Worm (Caenorhabditis elegans) whole organism, late embryonic: ENCODE measurements around the gene ZK185.5.
A peak's percentile ranks its signal among the peaks of the same experiment; 100 is the strongest.

ENCODE experiments used
- C08G9.2 ChIP-seq: sonication (generic microtip); optimal IDR thresholded peaks from 2 replicates; lab custom pipeline; 2016; ENCODE audit warnings: mild to moderate bottlenecking, missing genetic modification characterization, moderate library complexity, missing compliant biosample characterization
- K02D7.2 ChIP-seq: sonication (generic microtip); optimal IDR thresholded peaks from 2 replicates; lab custom pipeline; 2017; ENCODE audit warnings: mild to moderate bottlenecking, missing genetic modification characterization, missing compliant biosample characterization
- K09A11.1 ChIP-seq: sonication (generic microtip); optimal IDR thresholded peaks from 2 replicates; lab custom pipeline; 2017; ENCODE audit warnings: antibody characterized with exemption, mild to moderate bottlenecking, missing genetic modification characterization, missing compliant biosample characterization; ENCODE audit not compliant: insufficient read depth
- T23F11.4 ChIP-seq: fragments of 200-800 bp; sonication (Bioruptor generic); optimal IDR thresholded peaks from 2 replicates; lab custom pipeline; 2018; ENCODE audit warnings: mild to moderate bottlenecking, missing genetic modification characterization, missing compliant biosample characterization
- Y22D7AL.16 ChIP-seq: sonication (generic microtip); optimal IDR thresholded peaks from 2 replicates; lab custom pipeline; 2016; ENCODE audit warnings: missing genetic modification characterization, missing compliant biosample characterization
- ama-1 ChIP-seq: fragments of 150-350 bp; optimal IDR thresholded peaks from 2 replicates; lab custom pipeline; 2014
- ceh-14 ChIP-seq: sonication (generic microtip); optimal IDR thresholded peaks from 2 replicates; lab custom pipeline; 2016; ENCODE audit warnings: missing genotype, missing genetic modification characterization, missing compliant biosample characterization
- ceh-18 ChIP-seq: sonication (generic microtip); optimal IDR thresholded peaks from 2 replicates; lab custom pipeline; 2016; ENCODE audit warnings: missing genetic modification characterization, missing compliant biosample characterization
- ceh-19 ChIP-seq: fragments of 200-800 bp; sonication (Bioruptor generic); optimal IDR thresholded peaks from 2 replicates; lab custom pipeline; 2018; ENCODE audit warnings: mild to moderate bottlenecking, missing genetic modification characterization, missing compliant biosample characterization
- ceh-2 ChIP-seq: sonication (generic microtip); optimal IDR thresholded peaks from 2 replicates; lab custom pipeline; 2016; ENCODE audit warnings: missing genotype, missing genetic modification characterization, missing compliant biosample characterization
- ceh-22 ChIP-seq: sonication (generic microtip); optimal IDR thresholded peaks from 2 replicates; lab custom pipeline; 2017; ENCODE audit warnings: missing biosample characterization, missing genetic modification characterization
- ceh-24 ChIP-seq: sonication (generic microtip); optimal IDR thresholded peaks from 2 replicates; lab custom pipeline; 2016; ENCODE audit warnings: mild to moderate bottlenecking, missing genetic modification characterization, missing compliant biosample characterization
- ceh-31 ChIP-seq: sonication (generic microtip); optimal IDR thresholded peaks from 2 replicates; lab custom pipeline; 2016; ENCODE audit warnings: missing genetic modification characterization, missing compliant biosample characterization
- ceh-34 ChIP-seq: sonication (generic microtip); optimal IDR thresholded peaks from 2 replicates; lab custom pipeline; 2016; ENCODE audit warnings: mild to moderate bottlenecking, missing genetic modification characterization, missing compliant biosample characterization
- ceh-45 ChIP-seq: fragments of 200-800 bp; sonication (Bioruptor generic); IDR thresholded peaks from 2 replicates; pipeline ENCODE4 v1.3.6; 2022; ENCODE audit warnings: missing genetic modification reagents, missing genetic modification characterization, missing compliant biosample characterization
- ceh-48 ChIP-seq: sonication (generic microtip); optimal IDR thresholded peaks from 2 replicates; lab custom pipeline; 2016; ENCODE audit warnings: missing genetic modification characterization, inconsistent platforms, missing compliant biosample characterization
- ceh-6 ChIP-seq: fragments of 200-800 bp; sonication (Bioruptor generic); optimal IDR thresholded peaks from 2 replicates; lab custom pipeline; 2018; ENCODE audit warnings: mild to moderate bottlenecking, missing genetic modification characterization, missing compliant biosample characterization
- dmd-4 ChIP-seq: sonication (generic microtip); optimal IDR thresholded peaks from 2 replicates; lab custom pipeline; 2016; ENCODE audit warnings: borderline replicate concordance, missing genetic modification characterization, missing compliant biosample characterization
- elt-2 ChIP-seq: sonication (generic microtip); optimal IDR thresholded peaks from 2 replicates; lab custom pipeline; 2016; ENCODE audit warnings: missing genetic modification reagents, missing genetic modification characterization, missing compliant biosample characterization
- elt-4 ChIP-seq: sonication (generic microtip); optimal IDR thresholded peaks from 2 replicates; lab custom pipeline; 2016; ENCODE audit warnings: missing genetic modification characterization, missing compliant biosample characterization
- eyg-1 ChIP-seq: sonication (generic microtip); optimal IDR thresholded peaks from 2 replicates; lab custom pipeline; 2016; ENCODE audit warnings: missing genotype, missing genetic modification characterization, missing compliant biosample characterization
- fax-1 ChIP-seq: sonication (generic microtip); optimal IDR thresholded peaks from 2 replicates; lab custom pipeline; 2016; ENCODE audit warnings: missing genotype, missing genetic modification characterization, missing compliant biosample characterization
- fkh-10 ChIP-seq: fragments of 150-350 bp; optimal IDR thresholded peaks from 2 replicates; lab custom pipeline; 2014; ENCODE audit warnings: missing biosample characterization, missing genetic modification reagents, missing genetic modification characterization
- gmeb-2 ChIP-seq: sonication (generic microtip); optimal IDR thresholded peaks from 2 replicates; lab custom pipeline; 2016; ENCODE audit warnings: missing genetic modification characterization, inconsistent platforms, missing compliant biosample characterization
- hlh-15 ChIP-seq: sonication (generic microtip); optimal IDR thresholded peaks from 2 replicates; lab custom pipeline; 2016; ENCODE audit warnings: missing genetic modification characterization, missing compliant biosample characterization
- hlh-30 ChIP-seq: sonication (generic microtip); optimal IDR thresholded peaks from 2 replicates; lab custom pipeline; 2017; ENCODE audit warnings: antibody characterized with exemption, missing genetic modification characterization, missing compliant biosample characterization; ENCODE audit not compliant: insufficient read depth
- lin-11 ChIP-seq: fragments of 200-800 bp; sonication (Bioruptor generic); optimal IDR thresholded peaks from 2 replicates; lab custom pipeline; 2018; ENCODE audit warnings: mild to moderate bottlenecking, missing genetic modification characterization, missing compliant biosample characterization
- mec-3 ChIP-seq: sonication (generic microtip); optimal IDR thresholded peaks from 2 replicates; lab custom pipeline; 2016; ENCODE audit warnings: borderline replicate concordance, missing genetic modification characterization, missing compliant biosample characterization
- npax-4 ChIP-seq: sonication (generic microtip); optimal IDR thresholded peaks from 2 replicates; lab custom pipeline; 2016; ENCODE audit warnings: missing genetic modification characterization, missing compliant biosample characterization
- pat-9 ChIP-seq: fragments of 200-800 bp; sonication (Bioruptor generic); optimal IDR thresholded peaks from 2 replicates; lab custom pipeline; 2018; ENCODE audit warnings: mild to moderate bottlenecking, missing genetic modification characterization, moderate library complexity, missing compliant biosample characterization
- pax-1 ChIP-seq: fragments of 150-350 bp; optimal IDR thresholded peaks from 2 replicates; lab custom pipeline; 2014; ENCODE audit warnings: missing biosample characterization, missing genetic modification characterization
- pqm-1 ChIP-seq: sonication (generic microtip); optimal IDR thresholded peaks from 2 replicates; lab custom pipeline; 2016; ENCODE audit warnings: missing genetic modification characterization, missing compliant biosample characterization
- sdc-2 ChIP-seq: sonication (generic microtip); optimal IDR thresholded peaks from 2 replicates; lab custom pipeline; 2016; ENCODE audit warnings: missing genotype, missing genetic modification characterization, missing compliant biosample characterization
- sox-4 ChIP-seq: sonication (generic microtip); optimal IDR thresholded peaks from 2 replicates; lab custom pipeline; 2017; ENCODE audit warnings: mild to moderate bottlenecking, missing genetic modification characterization, inconsistent platforms, missing compliant biosample characterization
- syd-9 ChIP-seq: sonication (generic microtip); optimal IDR thresholded peaks from 2 replicates; lab custom pipeline; 2016; ENCODE audit warnings: mild to moderate bottlenecking, missing genetic modification characterization, moderate library complexity, missing compliant biosample characterization
- tbx-7 ChIP-seq: sonication (generic microtip); optimal IDR thresholded peaks from 2 replicates; lab custom pipeline; 2016; ENCODE audit warnings: missing genotype, missing genetic modification characterization, missing compliant biosample characterization
- unc-3 ChIP-seq, 2 experiments: fragments of 200-800 bp in 1 of 2; sonication (Bioruptor generic) in 1 of 2; sonication (generic microtip) in 1 of 2; conservative IDR thresholded peaks in 1 of 2; optimal IDR thresholded peaks in 1 of 2; 2 replicates each; pipeline versions ENCODE4 v1.3.6 to Lab custom; 2016 to 2022; ENCODE audit warnings: missing compliant biosample characterization in 2 of 2, missing genetic modification characterization in 2 of 2, missing genetic modification reagents in 1 of 2
- unc-42 ChIP-seq: sonication (generic microtip); optimal IDR thresholded peaks from 2 replicates; lab custom pipeline; 2016; ENCODE audit warnings: missing genotype, missing genetic modification characterization, missing compliant biosample characterization
- unc-86 ChIP-seq: sonication (generic microtip); optimal IDR thresholded peaks from 2 replicates; lab custom pipeline; 2016; ENCODE audit warnings: missing genetic modification characterization, missing compliant biosample characterization
- zip-5 ChIP-seq: sonication (generic microtip); optimal IDR thresholded peaks from 2 replicates; lab custom pipeline; 2016; ENCODE audit warnings: missing genetic modification characterization, missing compliant biosample characterization
- ztf-16 ChIP-seq: sonication (generic microtip); optimal IDR thresholded peaks from 2 replicates; lab custom pipeline; 2017; ENCODE audit warnings: missing genetic modification characterization, missing compliant biosample characterization

Gene ZK185.5

ce11 chrIV:4568402-4568891, 22.7 kb upstream of the ZK185.5 start, which contains the start of gene F28E10.1:
TSS of gene F28E10.1 (plus strand) at chrIV:4568841.
- TF ChIP-seq sox-4 (tag; lab: Kevin White, UChicago): no peak
- TF ChIP-seq ceh-31 (tag; lab: Kevin White, UChicago): peak; percentile 38
- TF ChIP-seq unc-42 (tag; lab: Kevin White, UChicago): peak; percentile 86

ce11 chrIV:4567343-4567742, 21.6 kb upstream of the ZK185.5 start, which contains the start of gene F28E10.4:
TSS of gene F28E10.4 (minus strand) at chrIV:4567443.
- TF ChIP-seq ceh-48 (no peak), eyg-1 (tag; lab: Kevin White, UChicago) (no peak), elt-2 (no peak)

- no peak for TF ChIP-seq pax-1 (tag; lab: Kevin White, UChicago)
- no peak for TF ChIP-seq pqm-1
- no peak for TF ChIP-seq ceh-24
- TF ChIP-seq elt-4 (tag; lab: Kevin White, UChicago): no peak
- no peak for TF ChIP-seq dmd-4 (tag; lab: Kevin White, UChicago)
- TF ChIP-seq lin-11 (tag; lab: Kevin White, UChicago): no peak
- TF ChIP-seq syd-9 (tag; lab: Kevin White, UChicago): no peak
- TF ChIP-seq ceh-34: no peak
- TF ChIP-seq ceh-18: no peak
- TF ChIP-seq Y22D7AL.16 (tag; lab: Kevin White, UChicago): no peak
- no peak for TF ChIP-seq ceh-45
- TF ChIP-seq, all 69 proteins: peak for 0
These were observed 20.2 kb upstream of the ZK185.5 start for ce11 chrIV:4565882-4566281.

DNA sequence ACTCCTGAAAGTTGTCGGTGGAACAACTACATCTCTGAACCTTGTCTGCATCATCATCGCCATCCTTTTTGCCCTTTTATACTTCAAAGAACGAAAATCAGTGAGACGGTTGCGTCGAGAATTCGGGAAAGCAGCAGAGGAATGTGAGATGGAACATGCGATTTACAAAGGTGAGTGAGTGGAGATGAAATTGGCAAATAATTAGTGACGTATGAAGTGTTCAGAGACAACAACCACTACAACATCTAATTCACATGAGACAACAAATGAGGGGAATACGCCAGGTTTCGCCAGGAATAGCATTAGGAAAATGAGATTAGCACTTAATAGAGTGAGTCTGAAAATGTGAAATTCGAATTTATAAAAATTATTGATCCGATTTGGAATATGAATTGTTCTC, 18.8 kb upstream of the ZK185.5 start:
- TF ChIP-seq K09A11.1: no peak
- no peak for TF ChIP-seq ceh-19 (GFP tag; lab: Kevin White, UChicago)
- TF ChIP-seq pat-9: no peak
- no peak for TF ChIP-seq hlh-30 (tag; lab: Kevin White, UChicago)
- TF ChIP-seq tbx-7: no peak
- TF ChIP-seq sdc-2: no peak
- no peak for TF ChIP-seq fax-1 (tag; lab: Kevin White, UChicago)
- TF ChIP-seq elt-2: no peak
- no peak for TF ChIP-seq zip-5 (tag; lab: Kevin White, UChicago)
- no peak for TF ChIP-seq fkh-10 (GFP tag; lab: Kevin White, UChicago)
- no peak for TF ChIP-seq npax-4 (tag; lab: Kevin White, UChicago)
- TF ChIP-seq ceh-22 (tag; lab: Kevin White, UChicago): no peak
- no peak for TF ChIP-seq pax-1 (tag; lab: Kevin White, UChicago)
- TF ChIP-seq hlh-15: no peak
- no peak for TF ChIP-seq ceh-2
- TF ChIP-seq ceh-34: no peak
- no peak for TF ChIP-seq unc-3 (GFP tag; conservative IDR thresholded peaks at IDR 0.05; lab: Robert Waterston, UW)
- no peak for TF ChIP-seq unc-3 (tag; optimal IDR thresholded peaks at IDR 0.05; lab: Kevin White, UChicago)

DNA sequence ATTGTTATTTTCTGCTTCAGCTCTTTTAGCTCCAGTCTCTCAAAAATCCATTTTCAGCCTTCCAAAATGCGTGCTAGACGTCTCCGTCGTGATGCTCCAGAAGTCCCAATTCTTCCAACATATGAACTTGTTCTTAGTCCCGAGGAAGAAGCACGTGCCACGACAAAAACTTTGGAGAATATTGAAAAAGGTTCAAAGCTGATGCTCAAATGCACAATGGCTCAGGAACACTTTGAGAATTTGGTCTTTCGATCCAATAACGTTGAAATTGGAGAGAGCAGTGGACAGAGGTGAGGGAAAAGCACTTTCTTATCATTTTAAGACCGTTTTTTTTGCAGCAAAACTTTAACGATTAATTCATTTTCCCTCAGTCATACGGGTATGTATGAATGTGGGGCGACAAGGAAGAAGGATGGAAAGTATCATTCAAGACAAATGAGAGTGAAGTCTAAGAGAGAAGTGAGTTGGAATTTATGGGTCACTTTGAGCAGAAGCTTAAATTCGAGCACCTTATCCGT, 16.9 kb upstream of the ZK185.5 start, which contains the start of gene igeg-1:
igeg-1 (plus strand) TSS at position 51 of the 518 bp plus-strand sequence.
- no peak for TF ChIP-seq zip-5 (tag; lab: Kevin White, UChicago)
- no peak for TF ChIP-seq ceh-18
- TF ChIP-seq ztf-16 (tag; lab: Kevin White, UChicago): no peak
- TF ChIP-seq K02D7.2 (tag; lab: Kevin White, UChicago): no peak
- no peak for TF ChIP-seq ceh-14 (tag; lab: Kevin White, UChicago)
- TF ChIP-seq npax-4 (tag; lab: Kevin White, UChicago): no peak
- no peak for TF ChIP-seq gmeb-2 (tag; lab: Kevin White, UChicago)
- no peak for TF ChIP-seq fax-1 (tag; lab: Kevin White, UChicago)
- no peak for TF ChIP-seq pax-1 (tag; lab: Kevin White, UChicago)
- no peak for TF ChIP-seq ama-1 (lab: Kevin White, UChicago)
- no peak for TF ChIP-seq unc-86 (tag; lab: Kevin White, UChicago)
- no peak for TF ChIP-seq unc-42 (tag; lab: Kevin White, UChicago)
- no peak for TF ChIP-seq T23F11.4 (GFP tag; lab: Kevin White, UChicago)
- no peak for TF ChIP-seq mec-3 (tag; lab: Kevin White, UChicago)
- TF ChIP-seq ceh-6 (GFP tag; lab: Kevin White, UChicago): no peak
- no peak for TF ChIP-seq tbx-7
- no peak for TF ChIP-seq fkh-10 (GFP tag; lab: Kevin White, UChicago)
- no peak for TF ChIP-seq C08G9.2 (tag; lab: Kevin White, UChicago)
